Worm (Caenorhabditis elegans): Measurements from ENCODE around the gene srx-19.

- TF ChIP-seq tra-4 (tag; optimal IDR thresholded peaks at IDR 0.05) (no peak), flt-1 (GFP tag; IDR thresholded peaks at IDR 0.05) (no peak), aly-1 (tag; optimal IDR thresholded peaks at IDR 0.05) (no peak), hnd-1 (tag; optimal IDR thresholded peaks at IDR 0.05) (no peak), tbx-37 (GFP tag; conservative IDR thresholded peaks at IDR 0.05) (no peak), hmg-4 (GFP tag; optimal IDR thresholded peaks at IDR 0.05) (no peak)
Observed at ce11 chrIV:6905947-6906489, 33.0 kb downstream of the srx-19 start, which contains the start of the genes T22D1.17 and T22D1.8.

All from whole organism, early embryonic.